Fruit fly (Drosophila melanogaster): ENCODE results near the gene CG7829.

The CG7829 gene

DNA sequence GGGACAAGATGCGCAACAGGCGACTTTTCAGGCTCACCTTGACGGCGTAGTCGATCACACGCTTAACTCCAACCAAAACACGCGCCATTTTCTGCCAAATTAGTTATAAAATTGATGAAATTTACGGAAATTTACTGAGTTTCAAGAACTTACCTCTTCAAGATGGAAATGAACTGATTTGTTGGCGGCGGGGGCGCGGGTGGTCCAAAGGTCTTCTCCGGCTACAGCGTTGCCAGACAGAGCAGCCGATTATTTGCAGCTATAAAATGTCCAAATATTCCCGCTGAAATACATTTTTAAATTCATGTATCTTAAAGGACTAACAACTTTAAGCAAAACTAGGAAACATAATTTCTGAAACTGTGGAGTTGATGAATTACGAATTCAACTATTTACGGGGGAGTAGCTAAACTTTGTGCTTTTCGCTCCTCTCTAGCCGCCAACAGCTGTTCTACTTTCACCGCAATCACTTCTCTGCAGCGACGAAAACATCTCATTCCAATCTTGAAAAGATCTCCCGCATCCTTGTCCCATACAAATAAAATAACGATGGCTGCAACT, 14.7 kb downstream of the CG7829 start, which contains the start of the genes Etfb and CG7789 (continued):
- peak; percentile 36 for TF ChIP-seq CG14667 (GFP tag; IDR thresholded peaks at IDR 0.05)
- TF ChIP-seq Dad (GFP tag; optimal IDR thresholded peaks at IDR 0.05), result peak; percentile 55
- peak; percentile 47 for TF ChIP-seq CG1233 (GFP tag; optimal IDR thresholded peaks at IDR 0.05)
- peak; percentile 63 for TF ChIP-seq CG3163 (GFP tag; optimal IDR thresholded peaks at IDR 0.05)
- peak; percentile 88 for TF ChIP-seq lilli (GFP tag; optimal IDR thresholded peaks at IDR 0.05)
- peak; percentile 42; the same call in 1 of the 2 replicates for TF ChIP-seq cas (GFP tag; IDR thresholded peaks at IDR 0.05)
- peak; percentile 76; the same call in 2 of the 3 replicates for TF ChIP-seq ase (GFP tag; IDR thresholded peaks at IDR 0.05)
- TF ChIP-seq NfI (GFP tag; optimal IDR thresholded peaks at IDR 0.05), result peak; percentile 86
- TF ChIP-seq CG13424 (tag; optimal IDR thresholded peaks at IDR 0.05), result peak; percentile 84
- no peak for TF ChIP-seq CG1529 (GFP tag; optimal IDR thresholded peaks at IDR 0.05)
- peak; percentile 62 for TF ChIP-seq Camta (GFP tag; optimal IDR thresholded peaks at IDR 0.05)
- peak; percentile 61 for TF ChIP-seq CG14710 (tag; optimal IDR thresholded peaks at IDR 0.05)
- TF ChIP-seq Ada2b (GFP tag; IDR thresholded peaks at IDR 0.05), result peak; percentile 73
- TF ChIP-seq mirr (GFP tag; optimal IDR thresholded peaks at IDR 0.05), result peak; percentile 70
- no peak for TF ChIP-seq PHDP (tag; optimal IDR thresholded peaks at IDR 0.05)
- peak; percentile 80 for TF ChIP-seq CoRest (tag; optimal IDR thresholded peaks at IDR 0.05)
- no peak for TF ChIP-seq jing (GFP tag; optimal IDR thresholded peaks at IDR 0.05)
- TF ChIP-seq twi (tag; optimal IDR thresholded peaks at IDR 0.05), result peak; percentile 52
- TF ChIP-seq Bdp1 (GFP tag; optimal IDR thresholded peaks at IDR 0.05), result peak; percentile 55
- TF ChIP-seq emc (GFP tag; optimal IDR thresholded peaks at IDR 0.05), result peak; percentile 12
- peak; percentile 81 for TF ChIP-seq Rfx (GFP tag; IDR thresholded peaks at IDR 0.05)
- no peak for TF ChIP-seq aop (GFP tag; IDR thresholded peaks at IDR 0.05)
- TF ChIP-seq Hey (tag; optimal IDR thresholded peaks at IDR 0.05), result no peak
- no peak for TF ChIP-seq Sox100B (GFP tag; optimal IDR thresholded peaks at IDR 0.05)
- no peak for TF ChIP-seq CG6254 (GFP tag; optimal IDR thresholded peaks at IDR 0.05)
- peak; percentile 66 for TF ChIP-seq tgo (GFP tag; IDR thresholded peaks at IDR 0.05)
- TF ChIP-seq CG8924 (tag; optimal IDR thresholded peaks at IDR 0.05), result peak; percentile 36
- TF ChIP-seq run (tag; optimal IDR thresholded peaks at IDR 0.05), result no peak
- peak; percentile 65 for TF ChIP-seq HLH4C (GFP tag; IDR thresholded peaks at IDR 0.05; ENCODE audit: partially characterized antibody)
- TF ChIP-seq eyg (GFP tag; optimal IDR thresholded peaks at IDR 0.05), result peak; percentile 74
- peak; percentile 78 for TF ChIP-seq sisA (GFP tag; IDR thresholded peaks at IDR 0.05)
- TF ChIP-seq slp2 (GFP tag; optimal IDR thresholded peaks at IDR 0.05), result no peak
- TF ChIP-seq chinmo (GFP tag; IDR thresholded peaks at IDR 0.05; ENCODE audit: partially characterized antibody), result peak; percentile 17; the same call in 1 of the 4 replicates
- peak; percentile 45 for TF ChIP-seq CG10462 (GFP tag; optimal IDR thresholded peaks at IDR 0.05)
- TF ChIP-seq CG7928 (GFP tag; optimal IDR thresholded peaks at IDR 0.05), result no peak
- peak; percentile 32 for TF ChIP-seq Usf (GFP tag; optimal IDR thresholded peaks at IDR 0.05)
- TF ChIP-seq Opbp (GFP tag; IDR thresholded peaks at IDR 0.05; ENCODE audit: partially characterized antibody), result peak; percentile 79
- TF ChIP-seq odd (GFP tag; optimal IDR thresholded peaks at IDR 0.05), result no peak
- TF ChIP-seq CG31224 (GFP tag; IDR thresholded peaks at IDR 0.05), result peak; percentile 77
- no peak for TF ChIP-seq Vsx1 (GFP tag; optimal IDR thresholded peaks at IDR 0.05)
- TF ChIP-seq cwo (GFP tag; optimal IDR thresholded peaks at IDR 0.05), result no peak
- peak; percentile 72 for TF ChIP-seq dm (GFP tag; optimal IDR thresholded peaks at IDR 0.05)
- TF ChIP-seq CG18262 (tag; optimal IDR thresholded peaks at IDR 0.05), result no peak
- peak; percentile 52 for TF ChIP-seq CG8388 (GFP tag; optimal IDR thresholded peaks at IDR 0.05)
- TF ChIP-seq kay (GFP tag; optimal IDR thresholded peaks at IDR 0.05), result no peak
- TF ChIP-seq nerfin-1 (tag; optimal IDR thresholded peaks at IDR 0.05), result no peak
- TF ChIP-seq Atf6 (GFP tag; IDR thresholded peaks at IDR 0.05), result peak; percentile 52; the same call in 1 of the 2 replicates
- TF ChIP-seq CG7357 (GFP tag; IDR thresholded peaks at IDR 0.05), result peak; percentile 56; the same call in 2 of the 3 replicates
- peak; percentile 70 for TF ChIP-seq CG4404 (GFP tag; IDR thresholded peaks at IDR 0.05)
- TF ChIP-seq Ravus (GFP tag; IDR thresholded peaks at IDR 0.05), result 0 out of 2 replicates have a peak, but pooled peaks have one; percentile 3

All from whole organism, embryonic.